Worm (Caenorhabditis elegans) whole organism, L2 larva: ENCODE results near the gene oig-2.

Source experiments
- ama-1 ChIP-seq: fragments of 150-350 bp; optimal IDR thresholded peaks from 2 replicates; lab custom pipeline; 2018; ENCODE audit warnings: inconsistent platforms
- elt-3 ChIP-seq: sonication (generic microtip); optimal IDR thresholded peaks from 2 replicates; lab custom pipeline; 2017; ENCODE audit warnings: missing biosample characterization, missing genetic modification characterization
- mbf-1 ChIP-seq: sonication (generic microtip); optimal IDR thresholded peaks from 2 replicates; lab custom pipeline; 2017; ENCODE audit warnings: missing biosample characterization, missing genetic modification characterization
- nhr-25 ChIP-seq: fragments of 150-350 bp; sonication (generic microtip); optimal IDR thresholded peaks from 3 replicates; lab custom pipeline; 2014; ENCODE audit warnings: missing biosample characterization, missing genetic modification characterization
- nhr-6 ChIP-seq: fragments of 150-350 bp; optimal IDR thresholded peaks from 2 replicates; lab custom pipeline; 2014; ENCODE audit warnings: missing biosample characterization, missing genetic modification characterization

- no peak for TF ChIP-seq nhr-25 (tag; lab: Kevin White, UChicago)
- TF ChIP-seq ama-1 (lab: Kevin White, UChicago): no peak
- TF ChIP-seq elt-3 (tag; lab: Kevin White, UChicago): no peak
- TF ChIP-seq mbf-1 (tag; lab: Kevin White, UChicago): no peak
- TF ChIP-seq nhr-6 (tag; lab: Kevin White, UChicago): no peak
Observed at ce11 chrII:13030051-13030437, 22.1 kb upstream of the oig-2 start.
